Worm (Caenorhabditis elegans): ENCODE results near the gene fbxb-43.

Gene fbxb-43

ce11 chrII:1535931-1536330 is at the start of gene fbxb-43:
Gene fbxb-43, plus strand, starts transcription at chrII:1536231.
- TF ChIP-seq nhr-28 (tag; optimal IDR thresholded peaks at IDR 0.05) = no peak
- TF ChIP-seq nhr-237 (tag; optimal IDR thresholded peaks at IDR 0.05) = no peak
- TF ChIP-seq aly-2 (tag; optimal IDR thresholded peaks at IDR 0.05) = no peak
- TF ChIP-seq pha-4 (tag; optimal IDR thresholded peaks at IDR 0.05) = no peak
- TF ChIP-seq nhr-23 (tag; optimal IDR thresholded peaks at IDR 0.05) = no peak
- TF ChIP-seq unc-39 (tag; optimal IDR thresholded peaks at IDR 0.05) = no peak
- no peak for TF ChIP-seq elt-3 (tag; optimal IDR thresholded peaks at IDR 0.05)
- no peak for TF ChIP-seq eor-1 (tag; optimal IDR thresholded peaks at IDR 0.05)
- no peak for TF ChIP-seq ceh-9 (tag; optimal IDR thresholded peaks at IDR 0.05)
- TF ChIP-seq nhr-67 (tag; optimal IDR thresholded peaks at IDR 0.05) = no peak

- TF ChIP-seq ama-1 (optimal IDR thresholded peaks at IDR 0.05) (no peak), nhr-12 (tag; optimal IDR thresholded peaks at IDR 0.05) (no peak), egl-27 (tag; optimal IDR thresholded peaks at IDR 0.05) (no peak), ztf-4 (tag; optimal IDR thresholded peaks at IDR 0.05) (no peak), elt-2 (tag; optimal IDR thresholded peaks at IDR 0.05) (no peak), ceh-82 (tag; optimal IDR thresholded peaks at IDR 0.05) (no peak), unc-62 (GFP tag; optimal IDR thresholded peaks at IDR 0.05) (no peak)
Observed at ce11 chrII:1490813-1491212, 45.2 kb upstream of the fbxb-43 start.

- peak; percentile 11 for TF ChIP-seq pha-4 (tag; optimal IDR thresholded peaks at IDR 0.05)
- no peak for TF ChIP-seq nhr-28 (tag; optimal IDR thresholded peaks at IDR 0.05)
- TF ChIP-seq hmg-11 (tag; optimal IDR thresholded peaks at IDR 0.05) = no peak
Observed at ce11 chrII:1500286-1500840, 35.7 kb upstream of the fbxb-43 start, which contains the start of gene emc-1. Gene emc-1, minus strand, starts transcription at chrII:1500330.

ce11 chrII:1500959-1501358 is 35.1 kb upstream of the fbxb-43 start:
- TF ChIP-seq unc-62 (GFP tag; optimal IDR thresholded peaks at IDR 0.05) (no peak), nhr-77 (tag; optimal IDR thresholded peaks at IDR 0.05) (no peak), nhr-11 (tag; optimal IDR thresholded peaks at IDR 0.05) (no peak), zag-1 (tag; optimal IDR thresholded peaks at IDR 0.05) (no peak), mdl-1 (tag; optimal IDR thresholded peaks at IDR 0.05) (no peak), jun-1 (tag; optimal IDR thresholded peaks at IDR 0.05) (no peak), nfya-1 (tag; optimal IDR thresholded peaks at IDR 0.05; ENCODE audit: insufficient read depth) (no peak), ZK546.5 (tag; optimal IDR thresholded peaks at IDR 0.05) (no peak), ama-1 (optimal IDR thresholded peaks at IDR 0.05) (no peak), mml-1 (tag; optimal IDR thresholded peaks at IDR 0.05) (no peak), nhr-23 (tag; optimal IDR thresholded peaks at IDR 0.05) (no peak), egl-5 (tag; optimal IDR thresholded peaks at IDR 0.05) (no peak), ztf-4 (tag; optimal IDR thresholded peaks at IDR 0.05) (no peak)

- TF ChIP-seq mml-1 (tag; optimal IDR thresholded peaks at IDR 0.05) (no peak), fos-1 (tag; optimal IDR thresholded peaks at IDR 0.05) (no peak), elt-3 (tag; optimal IDR thresholded peaks at IDR 0.05) (no peak), ZK546.5 (tag; optimal IDR thresholded peaks at IDR 0.05) (no peak), fkh-10 (GFP tag; optimal IDR thresholded peaks at IDR 0.05) (no peak), pqm-1 (tag; optimal IDR thresholded peaks at IDR 0.05) (no peak), nhr-76 (tag; optimal IDR thresholded peaks at IDR 0.05) (no peak), nhr-43 (tag; optimal IDR thresholded peaks at IDR 0.05; ENCODE audit: poor library complexity, severe bottlenecking) (no peak), ceh-9 (tag; optimal IDR thresholded peaks at IDR 0.05) (no peak), ztf-4 (tag; optimal IDR thresholded peaks at IDR 0.05) (no peak), nhr-25 (tag; optimal IDR thresholded peaks at IDR 0.05) (no peak), ceh-16 (tag; optimal IDR thresholded peaks at IDR 0.05) (no peak), elt-2 (tag; optimal IDR thresholded peaks at IDR 0.05) (no peak), fkh-2 (tag; optimal IDR thresholded peaks at IDR 0.05) (no peak), ztf-11 (tag; optimal IDR thresholded peaks at IDR 0.05) (no peak), eor-1 (tag; optimal IDR thresholded peaks at IDR 0.05) (no peak), skn-1 (tag; optimal IDR thresholded peaks at IDR 0.05) (no peak), nhr-237 (tag; optimal IDR thresholded peaks at IDR 0.05) (no peak), hmg-11 (tag; optimal IDR thresholded peaks at IDR 0.05) (peak; percentile 49), nhr-77 (tag; optimal IDR thresholded peaks at IDR 0.05) (no peak), nhr-11 (tag; optimal IDR thresholded peaks at IDR 0.05) (no peak), mdl-1 (tag; optimal IDR thresholded peaks at IDR 0.05) (peak; percentile 65), nhr-28 (tag; optimal IDR thresholded peaks at IDR 0.05) (no peak), lin-39 (tag; optimal IDR thresholded peaks at IDR 0.05) (peak; percentile 90), nhr-12 (tag; optimal IDR thresholded peaks at IDR 0.05) (no peak), egl-5 (tag; optimal IDR thresholded peaks at IDR 0.05) (peak; percentile 51), jun-1 (tag; optimal IDR thresholded peaks at IDR 0.05) (no peak), unc-62 (GFP tag; optimal IDR thresholded peaks at IDR 0.05) (peak; percentile 38), egl-27 (tag; optimal IDR thresholded peaks at IDR 0.05) (no peak), lin-15B (tag; optimal IDR thresholded peaks at IDR 0.05) (peak; percentile 1), zag-1 (tag; optimal IDR thresholded peaks at IDR 0.05) (no peak), ceh-82 (tag; optimal IDR thresholded peaks at IDR 0.05) (no peak), nhr-23 (tag; optimal IDR thresholded peaks at IDR 0.05) (no peak), nfya-1 (tag; optimal IDR thresholded peaks at IDR 0.05; ENCODE audit: insufficient read depth) (peak; percentile 59), unc-39 (tag; optimal IDR thresholded peaks at IDR 0.05) (no peak), R02D3.7 (tag; optimal IDR thresholded peaks at IDR 0.05) (no peak), nhr-67 (tag; optimal IDR thresholded peaks at IDR 0.05) (no peak)
Observed at ce11 chrII:1501614-1502355, 34.2 kb upstream of the fbxb-43 start.
